Fruit fly (Drosophila melanogaster) whole organism, embryonic: Measurements from ENCODE around the gene dmGlut.

Source experiments
- ATbp ChIP-seq: fragments of 200-800 bp; sonication (Bioruptor generic); optimal IDR thresholded peaks from 2 replicates; lab custom pipeline; 2017; ENCODE audit warnings: missing biosample characterization, mild to moderate bottlenecking, missing genetic modification characterization, missing genetic modification reagents
- Abd-B ChIP-seq: fragments of 200-800 bp; sonication (Bioruptor generic); optimal IDR thresholded peaks from 2 replicates; lab custom pipeline; 2018; ENCODE audit warnings: missing biosample characterization, mild to moderate bottlenecking, missing genetic modification characterization, moderate library complexity
- Adf1 ChIP-seq: fragments of 200-800 bp; sonication (Bioruptor generic); IDR thresholded peaks from 2 replicates; pipeline ENCODE4 v1.3.6; 2022; ENCODE audit warnings: missing biosample characterization, missing genetic modification characterization
- CG10274 ChIP-seq: fragments of 200-800 bp; sonication (Bioruptor generic); optimal IDR thresholded peaks from 3 replicates; lab custom pipeline; 2017; ENCODE audit warnings: missing biosample characterization, mild to moderate bottlenecking, missing genetic modification characterization
- CG10565 ChIP-seq: fragments of 200-800 bp; sonication (Bioruptor generic); optimal IDR thresholded peaks from 3 replicates; lab custom pipeline; 2016; ENCODE audit warnings: missing biosample characterization, mild to moderate bottlenecking, missing genetic modification characterization
- CG11093 ChIP-seq: fragments of 200-800 bp; sonication (Bioruptor generic); IDR thresholded peaks from 3 replicates; pipeline ENCODE4 v1.3.6; 2022; ENCODE audit warnings: missing biosample characterization, missing genetic modification characterization
- CG11456 ChIP-seq: fragments of 200-800 bp; sonication (Bioruptor generic); IDR thresholded peaks from 3 replicates; pipeline ENCODE4 v1.3.6; 2022; ENCODE audit warnings: missing biosample characterization, missing genetic modification characterization
- CG12071 ChIP-seq: fragments of 200-800 bp; sonication (Bioruptor generic); optimal IDR thresholded peaks from 3 replicates; lab custom pipeline; 2018; ENCODE audit warnings: missing biosample characterization, mild to moderate bottlenecking, missing genetic modification characterization
- CG12299 ChIP-seq: fragments of 200-800 bp; sonication (Bioruptor generic); optimal IDR thresholded peaks from 2 replicates; lab custom pipeline; 2018; ENCODE audit warnings: missing biosample characterization, mild to moderate bottlenecking, missing genetic modification characterization
- CG15696 ChIP-seq: fragments of 200-800 bp; sonication (Bioruptor generic); optimal IDR thresholded peaks from 2 replicates; lab custom pipeline; 2019; ENCODE audit warnings: missing biosample characterization, mild to moderate bottlenecking, missing genetic modification characterization, moderate library complexity
- CG1602 ChIP-seq: fragments of 200-800 bp; sonication (Bioruptor generic); optimal IDR thresholded peaks from 3 replicates; lab custom pipeline; 2016; ENCODE audit warnings: missing biosample characterization, missing genetic modification characterization
- CG1647 ChIP-seq: fragments of 200-800 bp; sonication (Bioruptor generic); optimal IDR thresholded peaks from 3 replicates; lab custom pipeline; 2016; ENCODE audit warnings: missing biosample characterization, missing genetic modification characterization
- CG16815 ChIP-seq: fragments of 200-800 bp; sonication (Bioruptor generic); optimal IDR thresholded peaks from 3 replicates; lab custom pipeline; 2017; ENCODE audit warnings: missing biosample characterization, mild to moderate bottlenecking, missing genetic modification characterization
- CG17802 ChIP-seq: fragments of 200-800 bp; sonication (Bioruptor generic); optimal IDR thresholded peaks from 2 replicates; lab custom pipeline; 2018; ENCODE audit warnings: missing biosample characterization, mild to moderate bottlenecking, missing genetic modification characterization, moderate library complexity
- CG17912 ChIP-seq: fragments of 200-800 bp; sonication (Bioruptor generic); optimal IDR thresholded peaks from 2 replicates; lab custom pipeline; 2018; ENCODE audit warnings: missing biosample characterization, mild to moderate bottlenecking, missing genetic modification characterization
- CG18619 ChIP-seq: fragments of 200-800 bp; sonication (Bioruptor generic); optimal IDR thresholded peaks from 3 replicates; lab custom pipeline; 2017; ENCODE audit warnings: missing biosample characterization, mild to moderate bottlenecking, missing genetic modification characterization
- CG30020 ChIP-seq: fragments of 200-800 bp; optimal IDR thresholded peaks from 2 replicates; lab custom pipeline; 2019; ENCODE audit warnings: missing biosample characterization, mild to moderate bottlenecking, missing genetic modification characterization, moderate library complexity
- CG3281 ChIP-seq: fragments of 200-800 bp; sonication (Bioruptor generic); optimal IDR thresholded peaks from 3 replicates; lab custom pipeline; 2017; ENCODE audit warnings: missing biosample characterization, mild to moderate bottlenecking, missing genetic modification characterization
- CG4730 ChIP-seq: fragments of 200-800 bp; sonication (Bioruptor generic); IDR thresholded peaks from 2 replicates; pipeline ENCODE4 v1.3.6; 2022; ENCODE audit warnings: missing biosample characterization, missing genetic modification characterization
- CG5245 ChIP-seq: fragments of 200-800 bp; sonication (Bioruptor generic); optimal IDR thresholded peaks from 3 replicates; lab custom pipeline; 2016; ENCODE audit warnings: missing biosample characterization, missing genetic modification characterization
- CG6689 ChIP-seq: fragments of 200-800 bp; sonication (Bioruptor generic); IDR thresholded peaks from 2 replicates; pipeline ENCODE4 v1.3.6; 2022; ENCODE audit warnings: missing biosample characterization, missing genetic modification characterization
- CG7786 ChIP-seq: fragments of 200-800 bp; sonication (Bioruptor generic); optimal IDR thresholded peaks from 2 replicates; lab custom pipeline; 2016; ENCODE audit warnings: missing biosample characterization, missing genetic modification characterization
- CG8281 ChIP-seq: fragments of 200-800 bp; sonication (Bioruptor generic); optimal IDR thresholded peaks from 2 replicates; lab custom pipeline; 2018; ENCODE audit warnings: missing biosample characterization, mild to moderate bottlenecking, missing genetic modification characterization, moderate library complexity
- CG9797 ChIP-seq: fragments of 200-800 bp; sonication (Bioruptor generic); optimal IDR thresholded peaks from 3 replicates; lab custom pipeline; 2018; ENCODE audit warnings: missing biosample characterization, mild to moderate bottlenecking, missing genetic modification characterization
- CoRest ChIP-seq: fragments of 200-800 bp; sonication (Bioruptor generic); optimal IDR thresholded peaks from 3 replicates; lab custom pipeline; 2018; ENCODE audit warnings: missing biosample characterization, mild to moderate bottlenecking, missing genetic modification characterization, moderate library complexity
- Dad ChIP-seq: fragments of 200-800 bp; sonication (Bioruptor generic); optimal IDR thresholded peaks from 3 replicates; lab custom pipeline; 2016; ENCODE audit warnings: missing biosample characterization, missing genetic modification characterization
- Dek ChIP-seq: fragments of 200-800 bp; sonication (Bioruptor generic); optimal IDR thresholded peaks from 3 replicates; lab custom pipeline; 2019; ENCODE audit warnings: missing biosample characterization, mild to moderate bottlenecking, missing genetic modification characterization, moderate library complexity
- Dip3 ChIP-seq: fragments of 200-800 bp; sonication (Bioruptor generic); optimal IDR thresholded peaks from 3 replicates; lab custom pipeline; 2016; ENCODE audit warnings: missing biosample characterization, missing genetic modification characterization
- Eip74EF ChIP-seq, 2 experiments: fragments of 200-800 bp in 1 of 2; fragments of >200 bp in 1 of 2; sonication (Bioruptor generic) in 1 of 2; optimal IDR thresholded peaks; 2 replicates each; lab custom pipeline; 2017 to 2019; ENCODE audit warnings: missing biosample characterization in 2 of 2, missing genetic modification characterization in 2 of 2, mild to moderate bottlenecking in 1 of 2, moderate library complexity in 1 of 2
- Hand ChIP-seq: fragments of 200-800 bp; sonication (Bioruptor generic); optimal IDR thresholded peaks from 2 replicates; lab custom pipeline; 2017; ENCODE audit warnings: mild to moderate bottlenecking, missing biosample characterization, missing genetic modification reagents, missing genetic modification characterization
- NfI ChIP-seq: fragments of 200-800 bp; sonication (Bioruptor generic); optimal IDR thresholded peaks from 3 replicates; lab custom pipeline; 2018; ENCODE audit warnings: missing biosample characterization, mild to moderate bottlenecking, missing genetic modification characterization, moderate library complexity
- Six4 ChIP-seq: fragments of 200-800 bp; sonication (Bioruptor generic); optimal IDR thresholded peaks from 2 replicates; lab custom pipeline; 2016; ENCODE audit warnings: missing biosample characterization, missing genetic modification characterization
- Sox102F ChIP-seq: fragments of 200-800 bp; sonication (Bioruptor generic); optimal IDR thresholded peaks from 2 replicates; lab custom pipeline; 2018; ENCODE audit warnings: missing biosample characterization, mild to moderate bottlenecking, missing genetic modification characterization, moderate library complexity
- Ssrp ChIP-seq: fragments of 200-800 bp; sonication (Bioruptor generic); optimal IDR thresholded peaks from 2 replicates; lab custom pipeline; 2018; ENCODE audit warnings: missing biosample characterization, mild to moderate bottlenecking, missing genetic modification characterization, moderate library complexity
- bcd ChIP-seq: fragments of 200-800 bp; sonication (Bioruptor generic); optimal IDR thresholded peaks from 2 replicates; lab custom pipeline; 2017; ENCODE audit warnings: missing biosample characterization, mild to moderate bottlenecking, missing genetic modification characterization
- fu2 ChIP-seq: fragments of 200-800 bp; sonication (Bioruptor generic); optimal IDR thresholded peaks from 2 replicates; lab custom pipeline; 2016; ENCODE audit warnings: missing biosample characterization, missing genetic modification characterization
- insv ChIP-seq, 2 experiments: fragments of 200-800 bp; sonication (Bioruptor generic); optimal IDR thresholded peaks; 3 replicates each; lab custom pipeline; 2016 to 2018; ENCODE audit warnings: missing biosample characterization in 2 of 2, missing genetic modification characterization in 2 of 2
- ken ChIP-seq: fragments of 200-800 bp; sonication (Bioruptor generic); IDR thresholded peaks from 3 replicates; pipeline ENCODE4 v1.3.6; 2022; ENCODE audit warnings: missing biosample characterization, missing genetic modification characterization
- lbe ChIP-seq: fragments of 200-800 bp; sonication (Bioruptor generic); optimal IDR thresholded peaks from 2 replicates; lab custom pipeline; 2016; ENCODE audit warnings: missing biosample characterization, mild to moderate bottlenecking, missing genetic modification characterization
- onecut ChIP-seq: fragments of 200-800 bp; sonication (Bioruptor generic); IDR thresholded peaks from 2 replicates; pipeline ENCODE4 v1.3.6; 2022; ENCODE audit warnings: missing biosample characterization, missing genetic modification characterization
- org-1 ChIP-seq: fragments of 200-800 bp; sonication (Bioruptor generic); optimal IDR thresholded peaks from 2 replicates; lab custom pipeline; 2017; ENCODE audit warnings: missing biosample characterization, missing genetic modification characterization
- pan ChIP-seq, 4 experiments: fragments of >200 bp in 3 of 4; fragments of 200-800 bp in 1 of 4; sonication (Bioruptor generic) in 1 of 4; optimal IDR thresholded peaks in 3 of 4; IDR thresholded peaks in 1 of 4; 2 replicates each; pipeline versions ENCODE4 v1.3.6 to Lab custom; 2017 to 2022; ENCODE audit warnings: missing biosample characterization in 2 of 4, missing genetic modification characterization in 2 of 4, mixed read lengths in 1 of 4
- shn ChIP-seq: fragments of 200-800 bp; sonication (Bioruptor generic); optimal IDR thresholded peaks from 3 replicates; lab custom pipeline; 2016; ENCODE audit warnings: missing biosample characterization, missing genetic modification characterization
- sr ChIP-seq: fragments of 200-800 bp; sonication (Bioruptor generic); IDR thresholded peaks from 3 replicates; pipeline ENCODE4 v1.3.6; 2022; ENCODE audit warnings: missing biosample characterization, missing genetic modification characterization
- ssp ChIP-seq: fragments of 200-800 bp; sonication (Bioruptor generic); IDR thresholded peaks from 2 replicates; pipeline ENCODE4 v1.3.6; 2022; ENCODE audit warnings: missing biosample characterization, missing genetic modification characterization
- sug ChIP-seq: fragments of 200-800 bp; optimal IDR thresholded peaks from 2 replicates; lab custom pipeline; 2019; ENCODE audit warnings: missing biosample characterization, mild to moderate bottlenecking, missing genetic modification characterization, moderate library complexity
- tin ChIP-seq: fragments of 200-800 bp; sonication (Bioruptor generic); optimal IDR thresholded peaks from 3 replicates; lab custom pipeline; 2016; ENCODE audit warnings: missing biosample characterization, missing genetic modification characterization
- unpg ChIP-seq: fragments of 200-800 bp; sonication (Bioruptor generic); optimal IDR thresholded peaks from 3 replicates; lab custom pipeline; 2018; ENCODE audit warnings: missing biosample characterization, mild to moderate bottlenecking, missing genetic modification characterization, moderate library complexity

Gene dmGlut

dm6 chr2L:12010877-12011666, 16.2 kb upstream of the dmGlut start (continued):
- TF ChIP-seq fu2 (GFP tag; lab: Kevin White, UChicago): peak; percentile 75
- TF ChIP-seq CG9797: peak; percentile 13
- TF ChIP-seq CG17802 (tag; lab: Kevin White, UChicago): peak; percentile 58
- TF ChIP-seq CG5245 (GFP tag; lab: Kevin White, UChicago): peak; percentile 70
- no peak for TF ChIP-seq CG11456
- TF ChIP-seq CG8281 (tag; lab: Kevin White, UChicago): peak; percentile 82
- no peak for TF ChIP-seq CG17912 (GFP tag; lab: Kevin White, UChicago)
- TF ChIP-seq Dek (tag; lab: Kevin White, UChicago): peak; percentile 93
- peak; percentile 89 for TF ChIP-seq CG16815 (GFP tag; lab: Kevin White, UChicago)
- peak; percentile 68 for TF ChIP-seq Dad (GFP tag; lab: Kevin White, UChicago)
- no peak for TF ChIP-seq pan (optimal IDR thresholded peaks at IDR 0.05; lab: Kevin White, UChicago)
- TF ChIP-seq pan (GFP tag; optimal IDR thresholded peaks at IDR 0.05 in 1 of 2, IDR thresholded peaks at IDR 0.05 in 1 of 2): no peak
- TF ChIP-seq CG6689 (GFP tag; lab: Robert Waterston, UW): no peak
- peak; percentile 95 for TF ChIP-seq NfI (GFP tag; lab: Kevin White, UChicago)
- peak; percentile 76 for TF ChIP-seq CG10274 (GFP tag; lab: Kevin White, UChicago)
- peak; percentile 93 for TF ChIP-seq unpg
- TF ChIP-seq CG12299: peak; percentile 91
- peak; percentile 93 for TF ChIP-seq bcd (GFP tag; lab: Kevin White, UChicago)
- TF ChIP-seq ssp (GFP tag; lab: Robert Waterston, UW): no peak
- peak; percentile 89 for TF ChIP-seq ATbp
- no peak for TF ChIP-seq CG10565 (GFP tag; lab: Kevin White, UChicago)
- TF ChIP-seq CG7786 (GFP tag; lab: Kevin White, UChicago): peak; percentile 66
- peak; percentile 97 for TF ChIP-seq CoRest (tag; lab: Kevin White, UChicago)
- peak in 1 of 2 experiments; percentile 26 for TF ChIP-seq Eip74EF (GFP tag; optimal IDR thresholded peaks at IDR 0.05; lab: Kevin White, UChicago)
- TF ChIP-seq CG1647 (GFP tag; lab: Kevin White, UChicago): peak; percentile 80
- TF ChIP-seq sug (tag; lab: Kevin White, UChicago): peak; percentile 45
- TF ChIP-seq insv (GFP tag; optimal IDR thresholded peaks at IDR 0.05; lab: Kevin White, UChicago): peak; percentile 0 to 57
- peak; percentile 76 for TF ChIP-seq CG12071 (GFP tag; lab: Kevin White, UChicago)
- TF ChIP-seq lbe (GFP tag; lab: Kevin White, UChicago): peak; percentile 63
- peak; percentile 90 for TF ChIP-seq CG11093 (GFP tag; lab: Robert Waterston, UW)
- peak; percentile 83 for TF ChIP-seq Abd-B (GFP tag; lab: Kevin White, UChicago)
- peak; percentile 79 for TF ChIP-seq Six4
- TF ChIP-seq CG15696 (tag; lab: Kevin White, UChicago): peak; percentile 94
- TF ChIP-seq CG3281: peak; percentile 96
- peak; percentile 78 for TF ChIP-seq shn
- no peak for TF ChIP-seq ken (GFP tag; lab: Robert Waterston, UW)
- TF ChIP-seq tin: peak; percentile 85
- no peak for TF ChIP-seq CG4730 (GFP tag; lab: Robert Waterston, UW)
- no peak for TF ChIP-seq sr
- TF ChIP-seq Sox102F: peak; percentile 86
- peak; percentile 92 for TF ChIP-seq org-1
- TF ChIP-seq CG18619 (GFP tag; lab: Kevin White, UChicago): peak; percentile 94
- TF ChIP-seq Hand (GFP tag; lab: Kevin White, UChicago): peak; percentile 92
- TF ChIP-seq Ssrp (tag; lab: Kevin White, UChicago): peak; percentile 90
- peak; percentile 78 for TF ChIP-seq Dip3 (GFP tag; lab: Kevin White, UChicago)
- peak; percentile 90 for TF ChIP-seq CG1602 (GFP tag; lab: Kevin White, UChicago)
- TF ChIP-seq Adf1 (GFP tag; lab: Robert Waterston, UW): no peak
- peak; percentile 74 for TF ChIP-seq CG30020 (tag; lab: Kevin White, UChicago)
- TF ChIP-seq onecut (GFP tag; lab: Robert Waterston, UW): peak; percentile 85
